Fruit fly (Drosophila melanogaster): ENCODE measurements around the gene Sfp33A2.

- TF ChIP-seq psq (optimal IDR thresholded peaks at IDR 0.05) (no peak), CG8478 (optimal IDR thresholded peaks at IDR 0.05) (no peak), pan (optimal IDR thresholded peaks at IDR 0.05) (peak; percentile 76)
Measured at dm6 chr2L:11870867-11871452, 33.4 kb downstream of the Sfp33A2 start.

All from whole organism.